Worm (Caenorhabditis elegans) whole organism, young adult: ENCODE measurements around the gene E02C12.19.

ENCODE experiments used
- D2030.7 ChIP-seq: fragments of 200-800 bp; sonication (Bioruptor generic); IDR thresholded peaks from 2 replicates; pipeline ENCODE4 v1.3.6; 2022; ENCODE audit warnings: missing genetic modification reagents, missing genetic modification characterization, missing compliant biosample characterization
- F23B12.7 ChIP-seq: sonication (generic microtip); optimal IDR thresholded peaks from 2 replicates; lab custom pipeline; 2017; ENCODE audit warnings: missing genetic modification characterization, mild to moderate bottlenecking, missing compliant biosample characterization, antibody characterized with exemption, moderate library complexity; ENCODE audit not compliant: insufficient read depth
- F33H1.4 ChIP-seq: fragments of 200-800 bp; sonication (Bioruptor generic); IDR thresholded peaks from 2 replicates; pipeline ENCODE4 v1.3.6; 2022; ENCODE audit warnings: missing genetic modification reagents, missing genetic modification characterization, missing compliant biosample characterization
- F57C9.4 ChIP-seq: sonication (generic microtip); optimal IDR thresholded peaks from 2 replicates; lab custom pipeline; 2017; ENCODE audit warnings: mild to moderate bottlenecking, missing genetic modification characterization, missing compliant biosample characterization
- K11D2.4 ChIP-seq: fragments of 200-800 bp; sonication (Bioruptor generic); IDR thresholded peaks from 2 replicates; pipeline ENCODE4 v1.3.6; 2022; ENCODE audit warnings: missing genetic modification reagents, missing genetic modification characterization, missing compliant biosample characterization
- T26A5.8 ChIP-seq: sonication (generic microtip); optimal IDR thresholded peaks from 2 replicates; lab custom pipeline; 2016; ENCODE audit warnings: missing genetic modification characterization, missing compliant biosample characterization
- Y56A3A.18 ChIP-seq: fragments of 200-800 bp; sonication (Bioruptor generic); IDR thresholded peaks from 2 replicates; pipeline ENCODE4 v1.3.6; 2022; ENCODE audit warnings: missing genetic modification reagents, missing genetic modification characterization, missing compliant biosample characterization
- Y95B8A.8 ChIP-seq: fragments of 200-800 bp; sonication (Bioruptor generic); IDR thresholded peaks from 2 replicates; pipeline ENCODE4 v1.3.6; 2022; ENCODE audit warnings: missing genetic modification reagents, missing genetic modification characterization, missing compliant biosample characterization
- aptf-3 ChIP-seq: fragments of 200-800 bp; sonication (Bioruptor generic); IDR thresholded peaks from 2 replicates; pipeline ENCODE4 v1.3.6; 2022; ENCODE audit warnings: missing genetic modification characterization, missing compliant biosample characterization
- atf-7 ChIP-seq: sonication (generic microtip); optimal IDR thresholded peaks from 2 replicates; lab custom pipeline; 2017; ENCODE audit warnings: mild to moderate bottlenecking, missing genetic modification characterization, missing compliant biosample characterization
- bed-1 ChIP-seq: fragments of 200-800 bp; sonication (Bioruptor generic); IDR thresholded peaks from 2 replicates; pipeline ENCODE4 v1.3.6; 2022; ENCODE audit warnings: missing genetic modification reagents, missing genetic modification characterization, missing compliant biosample characterization
- cebp-1 ChIP-seq, 2 experiments: fragments of 200-800 bp in 1 of 2; sonication (Bioruptor generic) in 1 of 2; sonication (generic microtip) in 1 of 2; IDR thresholded peaks in 1 of 2; optimal IDR thresholded peaks in 1 of 2; 2 replicates each; pipeline versions ENCODE4 v1.3.6 to Lab custom; 2017 to 2022; ENCODE audit warnings: missing compliant biosample characterization in 2 of 2, missing genetic modification characterization in 2 of 2, mild to moderate bottlenecking in 1 of 2, missing genetic modification reagents in 1 of 2, moderate library complexity in 1 of 2
- cebp-2 ChIP-seq: fragments of 200-800 bp; sonication (Bioruptor generic); IDR thresholded peaks from 2 replicates; pipeline ENCODE4 v1.3.6; 2022; ENCODE audit warnings: missing genetic modification characterization, missing compliant biosample characterization
- ceh-27 ChIP-seq: fragments of 200-800 bp; sonication (Bioruptor generic); optimal IDR thresholded peaks from 2 replicates; lab custom pipeline; 2018; ENCODE audit warnings: mild to moderate bottlenecking, missing genetic modification characterization, moderate library complexity, missing compliant biosample characterization
- ceh-79 ChIP-seq: sonication (generic microtip); optimal IDR thresholded peaks from 2 replicates; lab custom pipeline; 2017; ENCODE audit warnings: mild to moderate bottlenecking, missing genetic modification characterization, missing compliant biosample characterization
- chd-7 ChIP-seq: sonication (generic microtip); optimal IDR thresholded peaks from 2 replicates; lab custom pipeline; 2016; ENCODE audit warnings: mild to moderate bottlenecking, missing genetic modification characterization, moderate library complexity, missing compliant biosample characterization
- dpl-1 ChIP-seq: fragments of 150-350 bp; optimal IDR thresholded peaks from 2 replicates; lab custom pipeline; 2014; ENCODE audit warnings: missing biosample characterization, missing genetic modification reagents, missing genetic modification characterization
- ets-4 ChIP-seq: fragments of 200-800 bp; sonication (Bioruptor generic); optimal IDR thresholded peaks from 2 replicates; lab custom pipeline; 2018; ENCODE audit warnings: mild to moderate bottlenecking, missing genetic modification characterization, missing compliant biosample characterization
- gei-17 ChIP-seq: fragments of 200-800 bp; sonication (Bioruptor generic); optimal IDR thresholded peaks from 2 replicates; lab custom pipeline; 2018; ENCODE audit warnings: mild to moderate bottlenecking, missing genetic modification characterization, missing compliant biosample characterization
- hlh-12 ChIP-seq: sonication (generic microtip); optimal IDR thresholded peaks from 2 replicates; lab custom pipeline; 2016; ENCODE audit warnings: missing genetic modification characterization, missing compliant biosample characterization
- hlh-26 ChIP-seq: fragments of 200-800 bp; sonication (Bioruptor generic); conservative IDR thresholded peaks from 2 replicates; pipeline ENCODE4 v1.3.6; 2022; ENCODE audit warnings: missing genetic modification reagents, missing genetic modification characterization, missing compliant biosample characterization
- hmg-1.2 ChIP-seq: fragments of 200-800 bp; sonication (Bioruptor generic); IDR thresholded peaks from 2 replicates; pipeline ENCODE4 v1.3.6; 2022; ENCODE audit warnings: missing genetic modification reagents, missing genetic modification characterization, missing compliant biosample characterization
- hmg-20 ChIP-seq: fragments of 200-800 bp; sonication (Bioruptor generic); IDR thresholded peaks from 2 replicates; pipeline ENCODE4 v1.3.6; 2022; ENCODE audit warnings: missing genetic modification reagents, missing genetic modification characterization, missing compliant biosample characterization
- lin-26 ChIP-seq: fragments of 200-800 bp; sonication (Bioruptor generic); IDR thresholded peaks from 2 replicates; pipeline ENCODE4 v1.3.6; 2022; ENCODE audit warnings: missing genetic modification reagents, missing genetic modification characterization, missing compliant biosample characterization
- lin-35 ChIP-seq, 3 experiments: fragments of 150-350 bp in 2 of 3; sonication (generic microtip) in 1 of 3; optimal IDR thresholded peaks; 2 replicates each; lab custom pipeline; 2014 to 2018; ENCODE audit warnings: missing biosample characterization in 3 of 3, missing genetic modification characterization in 3 of 3, missing genetic modification reagents in 3 of 3
- lin-40 ChIP-seq: sonication (generic microtip); optimal IDR thresholded peaks from 2 replicates; lab custom pipeline; 2016; ENCODE audit warnings: missing genetic modification characterization, mild to moderate bottlenecking, missing compliant biosample characterization, missing genotype, missing genetic modification reagents
- lin-54 ChIP-seq: fragments of 200-800 bp; sonication (Bioruptor generic); optimal IDR thresholded peaks from 2 replicates; lab custom pipeline; 2018; ENCODE audit warnings: mild to moderate bottlenecking, missing genetic modification characterization, missing compliant biosample characterization
- lir-1 ChIP-seq: fragments of 200-800 bp; sonication (Bioruptor generic); conservative IDR thresholded peaks from 2 replicates; pipeline ENCODE4 v1.3.6; 2022; ENCODE audit warnings: missing genetic modification reagents, missing genetic modification characterization, missing compliant biosample characterization
- lsy-27 ChIP-seq: sonication (generic microtip); optimal IDR thresholded peaks from 2 replicates; lab custom pipeline; 2017; ENCODE audit warnings: missing genetic modification characterization, mild to moderate bottlenecking, missing compliant biosample characterization, antibody characterized with exemption, missing genotype, borderline replicate concordance; ENCODE audit not compliant: insufficient read depth
- mel-28 ChIP-seq: sonication (generic microtip); optimal IDR thresholded peaks from 2 replicates; lab custom pipeline; 2016; ENCODE audit warnings: borderline replicate concordance, mild to moderate bottlenecking, missing genetic modification characterization, missing compliant biosample characterization
- nfya-2 ChIP-seq: fragments of 200-800 bp; sonication (Bioruptor generic); IDR thresholded peaks from 2 replicates; pipeline ENCODE4 v1.3.6; 2022; ENCODE audit warnings: missing genetic modification reagents, missing genetic modification characterization, missing compliant biosample characterization
- nhr-179 ChIP-seq: sonication (generic microtip); optimal IDR thresholded peaks from 2 replicates; lab custom pipeline; 2016; ENCODE audit warnings: mild to moderate bottlenecking, missing genetic modification characterization, missing compliant biosample characterization
- pha-4 ChIP-seq: fragments of 150-350 bp; sonication (generic microtip); optimal IDR thresholded peaks from 2 replicates; lab custom pipeline; 2014; ENCODE audit warnings: missing biosample characterization, missing genetic modification reagents, missing genetic modification characterization
- sdz-38 ChIP-seq: sonication (generic microtip); optimal IDR thresholded peaks from 2 replicates; lab custom pipeline; 2016; ENCODE audit warnings: missing genotype, missing genetic modification characterization, missing compliant biosample characterization
- snpc-3.4 ChIP-seq: sonication (generic microtip); optimal IDR thresholded peaks from 2 replicates; lab custom pipeline; 2017; ENCODE audit warnings: missing genetic modification characterization, mild to moderate bottlenecking, missing compliant biosample characterization, antibody characterized with exemption, moderate library complexity, missing genotype, missing genetic modification reagents
- xnd-1 ChIP-seq: sonication (generic microtip); optimal IDR thresholded peaks from 2 replicates; lab custom pipeline; 2016; ENCODE audit warnings: missing genotype, missing genetic modification reagents, missing genetic modification characterization, missing compliant biosample characterization
- ztf-22 ChIP-seq: fragments of 200-800 bp; sonication (Bioruptor generic); optimal IDR thresholded peaks from 2 replicates; lab custom pipeline; 2018; ENCODE audit warnings: mild to moderate bottlenecking, missing genetic modification characterization, moderate library complexity, missing compliant biosample characterization
- ztf-28 ChIP-seq: fragments of 200-800 bp; sonication (Bioruptor generic); IDR thresholded peaks from 2 replicates; pipeline ENCODE4 v1.3.6; 2022; ENCODE audit warnings: missing genetic modification reagents, missing genetic modification characterization, missing compliant biosample characterization
- ztf-6 ChIP-seq: fragments of 200-800 bp; sonication (Bioruptor generic); IDR thresholded peaks from 2 replicates; pipeline ENCODE4 v1.3.6; 2022; ENCODE audit warnings: missing genetic modification reagents, missing genetic modification characterization, missing compliant biosample characterization

Gene E02C12.19

DNA sequence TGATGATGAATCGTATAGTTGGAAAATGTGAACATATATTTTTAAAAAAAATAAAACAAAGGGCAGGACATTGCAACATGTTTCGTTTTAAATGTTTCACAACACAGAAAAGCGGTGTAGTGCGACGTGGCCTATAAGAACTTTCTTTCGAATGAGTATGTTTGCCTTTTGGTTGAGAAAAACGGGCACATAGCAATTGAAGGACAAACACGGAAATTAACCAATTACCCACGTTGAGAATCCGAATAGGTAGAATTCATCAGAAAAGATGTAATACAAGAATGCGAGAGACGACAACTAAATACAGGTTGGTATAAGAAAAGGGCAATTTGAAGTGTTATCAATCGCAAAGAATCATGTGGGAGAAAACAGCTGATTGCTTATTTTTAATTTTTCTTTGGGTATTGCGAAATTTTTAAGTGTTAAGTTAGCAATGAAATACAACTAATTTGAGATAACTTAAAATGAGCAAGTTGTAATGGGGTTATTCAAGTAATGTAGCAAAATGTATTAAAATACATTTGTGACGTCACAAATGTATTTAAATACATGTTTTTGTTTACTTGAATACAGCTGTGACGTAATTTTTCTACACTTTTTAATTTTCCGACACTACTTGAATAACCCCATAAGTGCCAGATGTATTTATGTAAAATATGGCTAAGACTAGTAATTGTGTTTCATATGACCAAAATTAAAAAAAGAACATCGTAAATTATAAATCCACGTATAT lies 42.8 kb downstream of the E02C12.19 start, which contains the start of gene acl-14:
Gene acl-14, minus strand, starts transcription at position 316 of the 733 bp plus-strand sequence.
- TF ChIP-seq cebp-2 (GFP tag; lab: Robert Waterston, UW) (no peak), Y95B8A.8 (GFP tag; lab: Robert Waterston, UW) (no peak), D2030.7 (no peak), ztf-22 (no peak), lin-26 (GFP tag; lab: Robert Waterston, UW) (0 out of 2 replicates have a peak, but pooled peaks have one; percentile 15), F33H1.4 (GFP tag; lab: Robert Waterston, UW) (no peak), atf-7 (tag; lab: Kevin White, UChicago) (no peak), ceh-27 (GFP tag; lab: Kevin White, UChicago) (no peak), mel-28 (no peak), aptf-3 (no peak), lin-40 (tag; lab: Kevin White, UChicago) (no peak), hmg-20 (GFP tag; lab: Robert Waterston, UW) (no peak), ztf-28 (GFP tag; lab: Robert Waterston, UW) (no peak), hlh-26 (GFP tag; lab: Robert Waterston, UW) (no peak), cebp-1 (GFP tag; IDR thresholded peaks at IDR 0.05; lab: Robert Waterston, UW) (peak; percentile 96), cebp-1 (tag; optimal IDR thresholded peaks at IDR 0.05; lab: Kevin White, UChicago) (peak; percentile 97), ets-4 (GFP tag; lab: Kevin White, UChicago) (no peak), K11D2.4 (GFP tag; lab: Robert Waterston, UW) (no peak), pha-4 (tag; lab: Kevin White, UChicago) (no peak)

DNA sequence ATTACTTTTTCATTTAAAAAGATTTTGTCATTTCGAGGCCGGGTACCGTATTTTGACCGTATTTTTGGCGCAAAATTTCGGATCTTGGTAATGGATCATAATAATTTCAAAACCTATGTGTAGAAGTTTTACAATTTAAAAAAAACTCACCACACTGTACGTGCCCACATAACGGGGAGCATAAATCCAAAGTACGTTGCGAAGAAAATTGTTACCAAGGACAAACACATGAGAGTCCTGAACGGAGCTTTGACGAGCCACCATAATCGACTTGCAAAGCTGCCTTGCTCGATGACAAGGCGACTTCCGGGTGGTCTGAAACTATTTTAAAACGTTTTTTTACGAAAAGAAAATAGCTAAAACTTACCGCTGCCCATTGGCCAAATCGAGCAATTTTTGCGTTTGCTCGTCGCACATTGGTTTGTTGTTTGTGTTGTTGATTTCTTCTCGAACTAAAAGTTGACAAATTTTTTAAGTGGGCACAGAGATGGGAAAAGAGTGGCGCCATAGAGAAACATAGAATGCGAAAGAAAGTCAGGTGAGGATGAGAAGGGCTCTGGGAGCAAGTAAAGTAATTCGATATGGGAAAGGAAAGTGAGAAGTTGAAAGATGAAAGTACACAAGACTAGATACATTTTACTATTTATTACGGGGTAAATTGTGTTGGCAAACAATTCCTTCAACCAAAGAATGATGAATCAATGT lies 43.6 kb downstream of the E02C12.19 start:
- no peak for TF ChIP-seq xnd-1
- no peak for TF ChIP-seq nfya-2 (GFP tag; lab: Robert Waterston, UW)
- TF ChIP-seq F23B12.7 (tag; lab: Kevin White, UChicago), result no peak
- TF ChIP-seq T26A5.8 (tag; lab: Kevin White, UChicago), result no peak
- no peak for TF ChIP-seq F33H1.4 (GFP tag; lab: Robert Waterston, UW)
- no peak for TF ChIP-seq dpl-1
- no peak for TF ChIP-seq lin-54 (GFP tag; lab: Kevin White, UChicago)

DNA sequence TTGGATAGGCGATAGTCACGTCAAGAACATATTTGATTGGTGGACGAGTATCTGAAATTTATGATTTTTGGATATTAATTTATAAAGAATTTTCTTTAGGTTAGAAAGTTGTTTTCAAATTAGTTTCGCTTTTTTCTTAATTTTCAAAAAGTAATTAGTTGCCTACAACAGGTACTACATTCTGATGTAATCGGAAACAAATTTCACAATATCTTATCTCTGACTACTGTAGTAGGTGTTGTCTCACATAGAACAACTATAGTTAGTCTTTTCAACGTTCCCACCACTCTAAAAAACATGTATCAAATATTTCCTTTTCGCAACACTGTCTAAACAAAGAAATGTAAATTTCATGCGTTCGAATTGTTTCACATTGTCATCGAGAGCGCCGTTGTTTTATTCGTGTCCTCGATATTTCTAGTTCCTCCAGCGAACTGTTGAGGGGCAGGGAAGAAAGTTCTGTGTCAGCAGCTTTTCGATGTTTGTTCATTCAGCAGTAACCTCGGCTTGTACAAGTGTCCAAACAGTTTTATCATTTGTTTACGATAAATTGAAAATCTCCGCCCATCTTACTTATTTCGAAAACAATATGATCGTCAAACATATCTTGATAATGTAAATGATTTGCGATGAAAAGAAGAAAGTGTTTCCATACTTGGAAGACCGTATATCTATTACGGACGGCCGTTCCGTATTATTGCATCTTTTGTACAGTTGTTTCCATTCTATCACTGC lies 46.9 kb downstream of the E02C12.19 start:
- TF ChIP-seq snpc-3.4 (tag; lab: Kevin White, UChicago) (no peak), hmg-1.2 (GFP tag; lab: Robert Waterston, UW) (0 out of 2 replicates have a peak, but pooled peaks have one; percentile 4), cebp-1 (GFP tag; IDR thresholded peaks at IDR 0.05; lab: Robert Waterston, UW) (no peak), cebp-1 (tag; optimal IDR thresholded peaks at IDR 0.05; lab: Kevin White, UChicago) (peak; percentile 42)

DNA sequence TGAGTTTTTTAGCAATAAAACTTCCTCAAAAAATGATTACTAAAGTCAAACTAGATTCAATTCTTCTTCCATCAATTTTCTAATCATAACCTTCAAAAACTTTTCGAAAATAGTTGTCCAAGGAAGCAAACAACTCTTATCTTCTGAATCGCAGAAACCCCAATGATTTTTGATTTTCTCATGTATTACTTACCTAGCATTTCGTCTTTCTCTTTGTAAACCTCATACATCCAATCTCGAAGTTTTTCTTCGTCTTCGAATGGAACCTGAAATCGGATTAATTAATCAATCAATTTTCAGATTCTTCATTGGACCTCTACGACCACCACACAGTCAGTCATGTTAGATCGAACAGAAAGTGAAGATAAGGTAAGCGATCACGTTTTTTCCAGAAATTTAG lies 47.6 kb downstream of the E02C12.19 start, which contains the start of gene K07B1.4:
Gene K07B1.4, plus strand, starts transcription at position 301 of the 400 bp plus-strand sequence.
- TF ChIP-seq gei-17 (GFP tag; lab: Kevin White, UChicago) (no peak), hlh-12 (tag; lab: Kevin White, UChicago) (no peak), Y56A3A.18 (GFP tag; lab: Robert Waterston, UW) (no peak), chd-7 (tag; lab: Kevin White, UChicago) (no peak), bed-1 (GFP tag; lab: Robert Waterston, UW) (no peak), F57C9.4 (tag; lab: Kevin White, UChicago) (no peak), cebp-1 (GFP tag; IDR thresholded peaks at IDR 0.05; lab: Robert Waterston, UW) (no peak), cebp-1 (tag; optimal IDR thresholded peaks at IDR 0.05; lab: Kevin White, UChicago) (no peak), K11D2.4 (GFP tag; lab: Robert Waterston, UW) (no peak), lir-1 (no peak), lsy-27 (tag; lab: Kevin White, UChicago) (no peak), F33H1.4 (GFP tag; lab: Robert Waterston, UW) (no peak), sdz-38 (tag; lab: Kevin White, UChicago) (no peak), nfya-2 (GFP tag; lab: Robert Waterston, UW) (no peak), ztf-6 (GFP tag; lab: Robert Waterston, UW) (no peak), ceh-79 (tag; lab: Kevin White, UChicago) (no peak), nhr-179 (tag; lab: Kevin White, UChicago) (no peak), atf-7 (tag; lab: Kevin White, UChicago) (no peak), lin-35 (GFP tag; optimal IDR thresholded peaks at IDR 0.05; lab: Kevin White, UChicago) (no peak)
